Fruit fly (Drosophila melanogaster) whole organism, embryonic: ENCODE measurements around the gene CG6443.

Experiments used
- ATbp ChIP-seq: fragments of 200-800 bp; sonication (Bioruptor generic); optimal IDR thresholded peaks from 2 replicates; lab custom pipeline; 2017; ENCODE audit warnings: missing biosample characterization, mild to moderate bottlenecking, missing genetic modification characterization, missing genetic modification reagents
- Antp ChIP-seq: fragments of 200-800 bp; sonication (Bioruptor generic); optimal IDR thresholded peaks from 3 replicates; lab custom pipeline; 2016; ENCODE audit warnings: missing biosample characterization, missing genetic modification characterization
- Atf3 ChIP-seq: fragments of 200-800 bp; sonication (Bioruptor generic); optimal IDR thresholded peaks from 3 replicates; lab custom pipeline; 2016; ENCODE audit warnings: missing biosample characterization, missing genetic modification characterization
- Bgb ChIP-seq: fragments of 200-800 bp; sonication (Bioruptor generic); IDR thresholded peaks from 2 replicates; pipeline ENCODE4 v1.3.6; 2022; ENCODE audit warnings: missing biosample characterization, missing genetic modification characterization; ENCODE audit not compliant: partially characterized antibody
- Blimp-1 ChIP-seq: fragments of 200-800 bp; sonication (Bioruptor generic); optimal IDR thresholded peaks from 3 replicates; lab custom pipeline; 2018; ENCODE audit warnings: missing biosample characterization, missing genetic modification characterization, mild to moderate bottlenecking, moderate library complexity, missing genetic modification reagents
- CG10565 ChIP-seq: fragments of 200-800 bp; sonication (Bioruptor generic); optimal IDR thresholded peaks from 3 replicates; lab custom pipeline; 2016; ENCODE audit warnings: missing biosample characterization, mild to moderate bottlenecking, missing genetic modification characterization
- CG12744 ChIP-seq: fragments of 200-800 bp; sonication (Bioruptor generic); optimal IDR thresholded peaks from 2 replicates; lab custom pipeline; 2016; ENCODE audit warnings: missing biosample characterization, missing genetic modification characterization
- CG14667 ChIP-seq: fragments of 200-800 bp; sonication (Bioruptor generic); IDR thresholded peaks from 2 replicates; pipeline ENCODE4 v1.3.6; 2022; ENCODE audit warnings: missing biosample characterization, missing genetic modification characterization
- CG14965 ChIP-seq: fragments of 200-800 bp; sonication (Bioruptor generic); optimal IDR thresholded peaks from 2 replicates; lab custom pipeline; 2016; ENCODE audit warnings: missing biosample characterization, missing genetic modification characterization, borderline replicate concordance
- CG16779 ChIP-seq: fragments of 200-800 bp; sonication (Bioruptor generic); IDR thresholded peaks from 2 replicates; pipeline ENCODE4 v1.3.6; 2022; ENCODE audit warnings: missing biosample characterization, missing genetic modification characterization
- CG17912 ChIP-seq: fragments of 200-800 bp; sonication (Bioruptor generic); optimal IDR thresholded peaks from 2 replicates; lab custom pipeline; 2018; ENCODE audit warnings: missing biosample characterization, mild to moderate bottlenecking, missing genetic modification characterization
- CG2116 ChIP-seq: fragments of 200-800 bp; sonication (Bioruptor generic); optimal IDR thresholded peaks from 3 replicates; lab custom pipeline; 2018; ENCODE audit warnings: missing biosample characterization, mild to moderate bottlenecking, missing genetic modification characterization
- CG2678 ChIP-seq: fragments of 200-800 bp; sonication (Bioruptor generic); optimal IDR thresholded peaks from 3 replicates; lab custom pipeline; 2019; ENCODE audit warnings: missing biosample characterization, mild to moderate bottlenecking, missing genetic modification characterization, moderate library complexity
- CG30020 ChIP-seq: fragments of 200-800 bp; optimal IDR thresholded peaks from 2 replicates; lab custom pipeline; 2019; ENCODE audit warnings: missing biosample characterization, mild to moderate bottlenecking, missing genetic modification characterization, moderate library complexity
- CG3065 ChIP-seq: fragments of 200-800 bp; sonication (Bioruptor generic); optimal IDR thresholded peaks from 2 replicates; lab custom pipeline; 2016; ENCODE audit warnings: missing biosample characterization, missing genetic modification characterization
- CG4282 ChIP-seq: fragments of 200-800 bp; sonication (Bioruptor generic); optimal IDR thresholded peaks from 2 replicates; lab custom pipeline; 2016; ENCODE audit warnings: missing biosample characterization, missing genetic modification characterization
- CoRest ChIP-seq: fragments of 200-800 bp; sonication (Bioruptor generic); optimal IDR thresholded peaks from 3 replicates; lab custom pipeline; 2018; ENCODE audit warnings: missing biosample characterization, mild to moderate bottlenecking, missing genetic modification characterization, moderate library complexity
- Dad ChIP-seq: fragments of 200-800 bp; sonication (Bioruptor generic); optimal IDR thresholded peaks from 3 replicates; lab custom pipeline; 2016; ENCODE audit warnings: missing biosample characterization, missing genetic modification characterization
- Elba2 ChIP-seq: fragments of 200-800 bp; sonication (Bioruptor generic); optimal IDR thresholded peaks from 3 replicates; lab custom pipeline; 2016; ENCODE audit warnings: missing biosample characterization, missing genetic modification characterization
- Fer2 ChIP-seq: fragments of 200-800 bp; sonication (Bioruptor generic); optimal IDR thresholded peaks from 2 replicates; lab custom pipeline; 2018; ENCODE audit warnings: missing biosample characterization, mild to moderate bottlenecking, missing genetic modification characterization, moderate library complexity
- HLH54F ChIP-seq: fragments of 200-800 bp; sonication (Bioruptor generic); optimal IDR thresholded peaks from 3 replicates; lab custom pipeline; 2016; ENCODE audit warnings: missing biosample characterization, missing genetic modification characterization
- Lpt ChIP-seq: fragments of >200 bp; optimal IDR thresholded peaks from 2 replicates; lab custom pipeline; 2018; ENCODE audit warnings: missing biosample characterization, missing genetic modification characterization
- NC2α ChIP-seq: fragments of 200-800 bp; sonication (Bioruptor generic); optimal IDR thresholded peaks from 2 replicates; lab custom pipeline; 2016; ENCODE audit warnings: missing biosample characterization, missing genetic modification characterization
- Pdp1 ChIP-seq, 2 experiments: fragments of 200-800 bp; sonication (Bioruptor generic); optimal IDR thresholded peaks; 3 replicates each; lab custom pipeline; 2016; ENCODE audit warnings: missing biosample characterization in 2 of 2, missing genetic modification characterization in 2 of 2, mild to moderate bottlenecking in 1 of 2, moderate library complexity in 1 of 2
- Usf ChIP-seq: fragments of 200-800 bp; sonication (Bioruptor generic); optimal IDR thresholded peaks from 2 replicates; lab custom pipeline; 2017; ENCODE audit warnings: missing genotype, missing biosample characterization, missing genetic modification characterization
- Xbp1 ChIP-seq: fragments of 200-800 bp; sonication (Bioruptor generic); optimal IDR thresholded peaks from 3 replicates; lab custom pipeline; 2016; ENCODE audit warnings: missing biosample characterization, mild to moderate bottlenecking, missing genetic modification characterization
- ab ChIP-seq: fragments of 200-800 bp; sonication (Bioruptor generic); optimal IDR thresholded peaks from 2 replicates; lab custom pipeline; 2016; ENCODE audit warnings: missing biosample characterization, missing genetic modification characterization
- ara ChIP-seq: fragments of 200-800 bp; sonication (Bioruptor generic); IDR thresholded peaks from 2 replicates; pipeline ENCODE4 v1.3.6; 2022; ENCODE audit warnings: missing biosample characterization, missing genetic modification characterization
- bab2 ChIP-seq: fragments of 200-800 bp; sonication (Bioruptor generic); optimal IDR thresholded peaks from 2 replicates; lab custom pipeline; 2016; ENCODE audit warnings: missing biosample characterization, missing genetic modification characterization
- chn ChIP-seq: fragments of 200-800 bp; sonication (Bioruptor generic); optimal IDR thresholded peaks from 2 replicates; lab custom pipeline; 2016; ENCODE audit warnings: missing biosample characterization, missing genetic modification characterization
- corto ChIP-seq: fragments of 200-800 bp; sonication (Bioruptor generic); optimal IDR thresholded peaks from 2 replicates; lab custom pipeline; 2016; ENCODE audit warnings: missing biosample characterization, mild to moderate bottlenecking, missing genetic modification characterization, moderate library complexity
- ems ChIP-seq: fragments of 200-800 bp; sonication (Bioruptor generic); optimal IDR thresholded peaks from 3 replicates; lab custom pipeline; 2016; ENCODE audit warnings: missing biosample characterization, missing genetic modification characterization
- gcm ChIP-seq: fragments of 200-800 bp; sonication (Bioruptor generic); optimal IDR thresholded peaks from 2 replicates; lab custom pipeline; 2019; ENCODE audit warnings: missing biosample characterization, mild to moderate bottlenecking, missing genetic modification characterization, moderate library complexity
- grn ChIP-seq: fragments of 200-800 bp; sonication (Bioruptor generic); optimal IDR thresholded peaks from 3 replicates; lab custom pipeline; 2017; ENCODE audit warnings: missing biosample characterization, missing genetic modification characterization
- her ChIP-seq: fragments of 200-800 bp; sonication (Bioruptor generic); optimal IDR thresholded peaks from 2 replicates; lab custom pipeline; 2016; ENCODE audit warnings: missing biosample characterization, missing genetic modification characterization
- klu ChIP-seq: fragments of 200-800 bp; sonication (Bioruptor generic); IDR thresholded peaks from 2 replicates; pipeline ENCODE4 v1.3.6; 2022; ENCODE audit warnings: missing biosample characterization, missing genetic modification characterization
- lmd ChIP-seq: fragments of 200-800 bp; sonication (Bioruptor generic); IDR thresholded peaks from 2 replicates; pipeline ENCODE4 v1.3.6; 2022; ENCODE audit warnings: missing biosample characterization, missing genetic modification characterization
- mld ChIP-seq: fragments of 200-800 bp; sonication (Bioruptor generic); IDR thresholded peaks from 3 replicates; pipeline ENCODE4 v1.3.6; 2022; ENCODE audit warnings: missing biosample characterization, missing genetic modification characterization; ENCODE audit not compliant: partially characterized antibody
- nerfin-2 ChIP-seq: fragments of 200-800 bp; sonication (Bioruptor generic); IDR thresholded peaks from 2 replicates; pipeline ENCODE4 v1.3.6; 2022; ENCODE audit warnings: missing biosample characterization, missing genetic modification characterization; ENCODE audit not compliant: partially characterized antibody
- pfk ChIP-seq: fragments of 200-800 bp; sonication (Bioruptor generic); optimal IDR thresholded peaks from 2 replicates; lab custom pipeline; 2018; ENCODE audit warnings: missing biosample characterization, mild to moderate bottlenecking, missing genetic modification characterization, moderate library complexity
- psq ChIP-seq: fragments of 200-800 bp; sonication (Bioruptor generic); optimal IDR thresholded peaks from 2 replicates; lab custom pipeline; 2017; ENCODE audit warnings: missing biosample characterization, missing genetic modification characterization
- pzg ChIP-seq: fragments of 200-800 bp; sonication (Bioruptor generic); optimal IDR thresholded peaks from 3 replicates; lab custom pipeline; 2018; ENCODE audit warnings: missing biosample characterization, mild to moderate bottlenecking, missing genetic modification characterization, moderate library complexity
- ro ChIP-seq: fragments of 200-800 bp; sonication (Bioruptor generic); IDR thresholded peaks from 2 replicates; pipeline ENCODE4 v1.3.6; 2022; ENCODE audit warnings: missing biosample characterization, missing genetic modification characterization
- so ChIP-seq: fragments of 200-800 bp; sonication (Bioruptor generic); IDR thresholded peaks from 3 replicates; pipeline ENCODE4 v1.3.6; 2022; ENCODE audit warnings: missing biosample characterization, missing genetic modification characterization
- tio ChIP-seq: fragments of 200-800 bp; sonication (Bioruptor generic); optimal IDR thresholded peaks from 2 replicates; lab custom pipeline; 2017; ENCODE audit warnings: missing biosample characterization, missing genetic modification characterization, inconsistent platforms
- tna ChIP-seq: fragments of 200-800 bp; sonication (Bioruptor generic); IDR thresholded peaks from 2 replicates; pipeline ENCODE4 v1.3.6; 2022; ENCODE audit warnings: missing biosample characterization, missing genetic modification characterization; ENCODE audit not compliant: partially characterized antibody
- unpg ChIP-seq: fragments of 200-800 bp; sonication (Bioruptor generic); optimal IDR thresholded peaks from 3 replicates; lab custom pipeline; 2018; ENCODE audit warnings: missing biosample characterization, mild to moderate bottlenecking, missing genetic modification characterization, moderate library complexity
- usp ChIP-seq: fragments of >200 bp; optimal IDR thresholded peaks from 2 replicates; lab custom pipeline; 2017; ENCODE audit warnings: missing biosample characterization, missing genetic modification characterization
- zen2 ChIP-seq: fragments of 200-800 bp; sonication (Bioruptor generic); IDR thresholded peaks from 3 replicates; pipeline ENCODE4 v1.3.6; 2022; ENCODE audit warnings: missing biosample characterization, missing genetic modification characterization; ENCODE audit not compliant: partially characterized antibody
- zfh1 ChIP-seq: fragments of 200-800 bp; sonication (Bioruptor generic); IDR thresholded peaks from 3 replicates; pipeline ENCODE4 v1.3.6; 2022; ENCODE audit warnings: missing biosample characterization, missing genetic modification characterization

Gene CG6443

DNA sequence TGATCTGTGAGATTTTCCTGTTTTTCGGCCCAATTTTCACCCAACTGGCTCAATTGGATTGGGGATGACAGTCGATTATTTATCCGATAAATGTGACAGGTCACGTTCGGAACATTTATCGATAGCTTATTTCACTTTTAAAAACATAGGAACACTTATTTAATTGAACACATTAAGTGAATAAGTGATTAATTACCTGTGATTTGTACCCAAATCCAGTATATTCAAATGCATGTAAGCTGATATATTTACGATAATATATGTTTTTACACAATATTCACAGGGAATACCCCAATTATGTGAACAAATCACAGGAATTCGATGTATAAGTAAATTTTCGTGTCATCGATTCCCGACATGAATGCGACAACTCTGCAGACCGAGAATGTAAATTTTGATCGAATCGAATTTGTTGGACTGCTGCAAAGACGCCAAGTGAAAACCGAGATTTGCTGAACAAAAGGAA, 3.6 kb downstream of the CG6443 start, which contains the start of the genes EMC3 and Dpy-30L1 (continued):
- TF ChIP-seq CG14965, result no peak
- peak; percentile 78 for TF ChIP-seq CG30020
- peak; percentile 67 for TF ChIP-seq Xbp1 (GFP tag; lab: Kevin White, UChicago)
- TF ChIP-seq CG17912 (GFP tag; lab: Kevin White, UChicago), result no peak
- peak; percentile 72 for TF ChIP-seq pzg (GFP tag; lab: Kevin White, UChicago)
- TF ChIP-seq NC2α (GFP tag; lab: Kevin White, UChicago), result no peak
- no peak for TF ChIP-seq Usf (GFP tag; lab: Kevin White, UChicago)
- TF ChIP-seq psq (GFP tag; lab: Kevin White, UChicago), result no peak
- TF ChIP-seq Antp (GFP tag; lab: Kevin White, UChicago), result peak; percentile 57
- TF ChIP-seq CG10565, result no peak
- peak; percentile 69; the same call in 1 of the 3 replicates for TF ChIP-seq zen2 (GFP tag; lab: Robert Waterston, UW)
- no peak for TF ChIP-seq CG16779 (GFP tag; lab: Robert Waterston, UW)
- TF ChIP-seq bab2, result peak; percentile 40
- peak; percentile 21 for TF ChIP-seq chn (GFP tag; lab: Kevin White, UChicago)
- TF ChIP-seq grn, result no peak
- peak; percentile 95 for TF ChIP-seq CG2116 (GFP tag; lab: Kevin White, UChicago)
- TF ChIP-seq so (GFP tag; lab: Robert Waterston, UW), result peak; percentile 48; the same call in 1 of the 3 replicates
- no peak for TF ChIP-seq Lpt (GFP tag; lab: Kevin White, UChicago)
- no peak for TF ChIP-seq Atf3 (GFP tag; lab: Kevin White, UChicago)
- TF ChIP-seq zfh1 (GFP tag; lab: Robert Waterston, UW), result 0 out of 3 replicates have a peak, but pooled peaks have one; percentile 49
- no peak for TF ChIP-seq ab
- TF ChIP-seq CG4282, result peak; percentile 12
- TF ChIP-seq nerfin-2 (GFP tag; lab: Robert Waterston, UW), result peak; percentile 47; the same call in 1 of the 2 replicates
- no peak for TF ChIP-seq tio (GFP tag; lab: Kevin White, UChicago)
- 0 out of 3 replicates have a peak, but pooled peaks have one; percentile 29 for TF ChIP-seq mld (GFP tag; lab: Robert Waterston, UW)
- no peak for TF ChIP-seq her (GFP tag; lab: Kevin White, UChicago)
- no peak for TF ChIP-seq usp (GFP tag; lab: Kevin White, UChicago)
- no peak for TF ChIP-seq CG3065 (GFP tag; lab: Kevin White, UChicago)
- TF ChIP-seq unpg (GFP tag; lab: Kevin White, UChicago), result no peak
- no peak for TF ChIP-seq ara (GFP tag; lab: Robert Waterston, UW)
- TF ChIP-seq Dad (GFP tag; lab: Kevin White, UChicago), result peak; percentile 32
- no peak for TF ChIP-seq gcm (GFP tag; lab: Kevin White, UChicago)
- TF ChIP-seq Bgb (GFP tag; lab: Robert Waterston, UW), result peak; percentile 75
- TF ChIP-seq ATbp (GFP tag; lab: Kevin White, UChicago), result no peak
- TF ChIP-seq CoRest (tag; lab: Kevin White, UChicago), result peak; percentile 74
- TF ChIP-seq ro, result no peak
- peak; percentile 25 for TF ChIP-seq ems (GFP tag; lab: Kevin White, UChicago)
- TF ChIP-seq CG2678 (tag; lab: Kevin White, UChicago), result no peak
- peak; percentile 32 for TF ChIP-seq HLH54F (GFP tag; lab: Kevin White, UChicago)
- TF ChIP-seq corto (GFP tag; lab: Kevin White, UChicago), result no peak
- TF ChIP-seq Fer2 (tag; lab: Kevin White, UChicago), result peak; percentile 2
- peak; percentile 43; the same call in 1 of the 2 replicates for TF ChIP-seq lmd (GFP tag; lab: Robert Waterston, UW)
- peak; percentile 70 for TF ChIP-seq tna (GFP tag; lab: Robert Waterston, UW)
- TF ChIP-seq Pdp1 (GFP tag; optimal IDR thresholded peaks at IDR 0.05; lab: Kevin White, UChicago), result peak; percentile 24 to 53
- peak; percentile 59 for TF ChIP-seq Blimp-1 (GFP tag; lab: Kevin White, UChicago)
- TF ChIP-seq pfk (GFP tag; lab: Kevin White, UChicago), result no peak
- peak; percentile 30 for TF ChIP-seq CG12744 (GFP tag; lab: Kevin White, UChicago)
- peak; percentile 32 for TF ChIP-seq Elba2 (GFP tag; lab: Kevin White, UChicago)
- 0 out of 2 replicates have a peak, but pooled peaks have one; percentile 29 for TF ChIP-seq CG14667 (GFP tag; lab: Robert Waterston, UW)
- peak; percentile 12; the same call in 1 of the 2 replicates for TF ChIP-seq klu (GFP tag; lab: Robert Waterston, UW)
